Fruit fly (Drosophila melanogaster): ENCODE measurements around the gene Sam-S.

Sam-S gene

DNA sequence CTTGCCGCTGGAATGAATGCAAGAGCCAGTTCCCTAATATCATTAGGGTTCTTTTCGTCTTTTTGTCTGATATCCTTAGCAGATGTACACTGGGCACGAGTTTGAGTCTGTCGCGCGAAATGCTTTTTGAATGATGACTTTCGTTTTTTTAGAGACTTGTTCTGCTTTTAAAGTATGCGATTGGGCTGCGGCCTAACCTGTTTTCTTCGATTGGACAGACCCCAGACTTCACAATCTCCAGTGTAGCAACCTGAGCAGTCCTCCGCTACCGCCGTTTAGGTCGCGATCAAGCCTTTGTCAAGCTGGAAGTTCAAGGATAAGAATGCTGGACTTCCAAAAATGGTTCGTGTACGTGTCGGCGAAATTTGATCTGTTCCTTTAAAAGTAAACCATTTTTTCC lies 18.2 kb upstream of the Sam-S start:
- TF ChIP-seq ey (GFP tag; optimal IDR thresholded peaks at IDR 0.05) (peak; percentile 47), lola (GFP tag; optimal IDR thresholded peaks at IDR 0.05) (no peak), sage (GFP tag; optimal IDR thresholded peaks at IDR 0.05) (no peak), sv (GFP tag; optimal IDR thresholded peaks at IDR 0.05) (no peak), woc (GFP tag; optimal IDR thresholded peaks at IDR 0.05) (peak; percentile 29), foxo (GFP tag; optimal IDR thresholded peaks at IDR 0.05) (peak in 1 of 2 experiments; percentile 49), tai (GFP tag; optimal IDR thresholded peaks at IDR 0.05) (no peak), Vsx2 (GFP tag; optimal IDR thresholded peaks at IDR 0.05; ENCODE audit: partially characterized antibody) (peak; percentile 67), h (GFP tag; optimal IDR thresholded peaks at IDR 0.05) (peak; percentile 27), fru (GFP tag; optimal IDR thresholded peaks at IDR 0.05) (peak; percentile 54), OdsH (GFP tag; optimal IDR thresholded peaks at IDR 0.05) (peak; percentile 20), br (GFP tag; optimal IDR thresholded peaks at IDR 0.05) (peak; percentile 19), dmrt93B (GFP tag; optimal IDR thresholded peaks at IDR 0.05) (no peak), N (GFP tag; optimal IDR thresholded peaks at IDR 0.05) (no peak), pan (optimal IDR thresholded peaks at IDR 0.05) (no peak), dsf (GFP tag; optimal IDR thresholded peaks at IDR 0.05; ENCODE audit: borderline replicate concordance) (no peak), Jra (GFP tag; optimal IDR thresholded peaks at IDR 0.05) (no peak), HLH106 (tag; optimal IDR thresholded peaks at IDR 0.05) (peak; percentile 41), rgr (GFP tag; optimal IDR thresholded peaks at IDR 0.05) (peak; percentile 29)

DNA sequence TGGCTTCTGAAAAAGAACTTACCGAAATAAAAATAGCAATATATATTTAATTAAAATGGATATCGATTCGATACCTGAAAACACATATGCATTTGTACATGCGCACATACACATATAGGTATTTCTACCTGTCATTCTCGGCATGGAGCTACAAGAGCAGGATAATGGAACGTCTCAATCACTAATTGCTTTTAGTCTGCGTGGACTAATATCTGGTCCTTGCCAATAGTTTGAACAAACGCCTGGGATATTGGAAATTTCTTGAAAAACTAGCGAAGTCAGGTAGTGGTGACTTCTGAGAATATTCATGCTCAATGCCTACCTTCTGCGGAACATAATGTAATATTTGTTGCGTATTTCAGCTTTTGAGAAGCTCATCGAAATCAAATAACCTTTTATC lies 17.5 kb upstream of the Sam-S start:
- no peak for TF ChIP-seq Vsx2 (GFP tag; optimal IDR thresholded peaks at IDR 0.05; ENCODE audit: partially characterized antibody)
- no peak for TF ChIP-seq lola (GFP tag; optimal IDR thresholded peaks at IDR 0.05)
- TF ChIP-seq ey (GFP tag; optimal IDR thresholded peaks at IDR 0.05): no peak
- no peak for TF ChIP-seq OdsH (GFP tag; optimal IDR thresholded peaks at IDR 0.05)
- TF ChIP-seq pan (optimal IDR thresholded peaks at IDR 0.05): no peak
- TF ChIP-seq brk (GFP tag; optimal IDR thresholded peaks at IDR 0.05): no peak
- TF ChIP-seq br (GFP tag; optimal IDR thresholded peaks at IDR 0.05): no peak
- TF ChIP-seq psq (GFP tag; optimal IDR thresholded peaks at IDR 0.05): no peak
- TF ChIP-seq Hnf4 (GFP tag; optimal IDR thresholded peaks at IDR 0.05): no peak

DNA sequence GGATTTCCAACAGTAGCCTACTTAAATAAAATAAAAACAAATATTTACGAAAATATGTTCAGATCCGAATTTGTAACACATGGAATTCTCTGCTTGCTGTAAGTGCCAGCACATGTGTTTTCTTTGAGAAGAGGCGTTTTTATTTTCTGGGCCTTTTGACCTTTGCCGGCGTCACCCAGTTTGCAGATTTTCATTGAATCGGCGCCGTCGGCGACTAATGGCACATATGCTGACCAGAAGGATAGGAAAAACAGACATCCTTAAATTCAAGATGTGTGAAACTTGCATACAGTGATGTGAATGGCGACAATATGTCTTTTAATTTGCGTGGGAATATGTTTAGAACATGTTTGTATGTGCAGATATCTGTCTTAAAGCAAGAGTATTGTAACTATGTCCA lies 16.6 kb upstream of the Sam-S start:
- TF ChIP-seq woc (GFP tag; optimal IDR thresholded peaks at IDR 0.05) (no peak), ey (GFP tag; optimal IDR thresholded peaks at IDR 0.05) (no peak), fru (GFP tag; optimal IDR thresholded peaks at IDR 0.05) (no peak), pan (optimal IDR thresholded peaks at IDR 0.05) (no peak), dsf (GFP tag; optimal IDR thresholded peaks at IDR 0.05; ENCODE audit: borderline replicate concordance) (no peak), HLH106 (tag; optimal IDR thresholded peaks at IDR 0.05) (no peak), CG32264 (GFP tag; optimal IDR thresholded peaks at IDR 0.05) (no peak), h (GFP tag; optimal IDR thresholded peaks at IDR 0.05) (no peak), Hnf4 (GFP tag; optimal IDR thresholded peaks at IDR 0.05) (no peak), psq (GFP tag; optimal IDR thresholded peaks at IDR 0.05) (no peak), Myc (optimal IDR thresholded peaks at IDR 0.05) (no peak), Rel (GFP tag; optimal IDR thresholded peaks at IDR 0.05) (no peak), Rel (tag; optimal IDR thresholded peaks at IDR 0.05) (no peak), brk (GFP tag; optimal IDR thresholded peaks at IDR 0.05) (no peak), foxo (GFP tag; optimal IDR thresholded peaks at IDR 0.05) (no peak), CG9705 (GFP tag; optimal IDR thresholded peaks at IDR 0.05) (no peak), Sp1 (GFP tag; optimal IDR thresholded peaks at IDR 0.05) (no peak), Dfd (GFP tag; optimal IDR thresholded peaks at IDR 0.05) (no peak), br (GFP tag; optimal IDR thresholded peaks at IDR 0.05) (no peak), tai (GFP tag; optimal IDR thresholded peaks at IDR 0.05) (no peak)

DNA sequence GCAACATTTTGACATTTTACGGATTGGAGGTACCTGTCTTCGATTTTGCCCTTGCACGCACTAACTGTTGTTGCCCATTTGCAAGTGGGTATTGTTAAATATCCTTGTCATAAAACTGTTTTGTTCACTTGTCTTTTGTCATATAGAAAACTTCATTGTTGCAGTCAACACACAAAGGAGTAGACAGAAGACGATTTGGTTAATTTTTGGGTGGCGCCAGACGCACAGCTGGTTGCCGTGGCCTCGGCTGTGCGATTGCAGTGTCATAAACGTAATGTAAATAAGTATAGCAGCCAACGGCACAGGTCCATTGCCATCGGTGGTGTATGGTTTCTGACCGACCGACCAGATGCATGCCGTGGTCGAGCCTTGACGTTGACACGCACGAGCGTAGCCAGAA lies 15.4 kb upstream of the Sam-S start:
- TF ChIP-seq pan (optimal IDR thresholded peaks at IDR 0.05) (no peak), lola (GFP tag; optimal IDR thresholded peaks at IDR 0.05) (no peak), Hnf4 (GFP tag; optimal IDR thresholded peaks at IDR 0.05) (no peak), GATAd (GFP tag; optimal IDR thresholded peaks at IDR 0.05) (no peak), Myc (optimal IDR thresholded peaks at IDR 0.05) (no peak), jim (GFP tag; optimal IDR thresholded peaks at IDR 0.05) (no peak), dl (GFP tag; optimal IDR thresholded peaks at IDR 0.05; ENCODE audit: insufficient read depth in 1 of 2, partially characterized antibody in 2 of 2) (no peak)

DNA sequence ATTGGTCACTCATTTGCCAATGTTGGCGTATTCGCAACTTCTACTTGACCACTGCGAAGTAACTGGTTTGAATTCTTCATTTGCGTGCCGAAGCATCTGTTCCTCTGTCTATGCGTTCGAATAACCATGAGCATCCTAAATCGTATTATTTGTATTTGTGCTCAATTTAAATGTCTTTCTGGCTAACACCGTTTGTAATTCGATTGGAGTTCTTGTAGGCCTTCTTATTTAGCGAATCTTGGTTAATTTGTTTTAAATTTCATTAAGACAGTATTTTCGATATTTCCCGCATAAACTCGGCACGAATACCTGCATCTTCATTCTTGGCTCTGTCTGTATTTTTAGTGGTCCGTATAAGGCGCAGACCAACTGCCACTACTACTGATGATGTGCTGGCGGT lies 14.9 kb upstream of the Sam-S start:
- no peak for TF ChIP-seq sv (GFP tag; optimal IDR thresholded peaks at IDR 0.05)
- TF ChIP-seq woc (GFP tag; optimal IDR thresholded peaks at IDR 0.05): peak; percentile 75
- peak; percentile 81 for TF ChIP-seq rgr (GFP tag; optimal IDR thresholded peaks at IDR 0.05)
- TF ChIP-seq pan (optimal IDR thresholded peaks at IDR 0.05): no peak
- TF ChIP-seq br (GFP tag; optimal IDR thresholded peaks at IDR 0.05): peak; percentile 85
- TF ChIP-seq brk (GFP tag; optimal IDR thresholded peaks at IDR 0.05): peak; percentile 71
- peak; percentile 68 for TF ChIP-seq Rel (GFP tag; optimal IDR thresholded peaks at IDR 0.05)
- TF ChIP-seq Rel (tag; optimal IDR thresholded peaks at IDR 0.05): peak; percentile 69
- peak; percentile 90 for TF ChIP-seq HLH106 (tag; optimal IDR thresholded peaks at IDR 0.05)
- peak in 1 of 2 experiments; percentile 86 for TF ChIP-seq foxo (GFP tag; optimal IDR thresholded peaks at IDR 0.05)
- TF ChIP-seq sage (GFP tag; optimal IDR thresholded peaks at IDR 0.05): peak; percentile 59
- TF ChIP-seq ey (GFP tag; optimal IDR thresholded peaks at IDR 0.05): peak; percentile 79
- no peak for TF ChIP-seq h (GFP tag; optimal IDR thresholded peaks at IDR 0.05)
- no peak for TF ChIP-seq Mio (GFP tag; optimal IDR thresholded peaks at IDR 0.05)
- TF ChIP-seq dl (GFP tag; optimal IDR thresholded peaks at IDR 0.05; ENCODE audit: insufficient read depth in 1 of 2, partially characterized antibody in 2 of 2): no peak
- TF ChIP-seq Myc (optimal IDR thresholded peaks at IDR 0.05): no peak
- no peak for TF ChIP-seq CrebA (GFP tag; optimal IDR thresholded peaks at IDR 0.05; ENCODE audit: borderline replicate concordance)
- peak; percentile 84 for TF ChIP-seq CG9705 (GFP tag; optimal IDR thresholded peaks at IDR 0.05)
- TF ChIP-seq Hnf4 (GFP tag; optimal IDR thresholded peaks at IDR 0.05): peak; percentile 73
- TF ChIP-seq fru (GFP tag; optimal IDR thresholded peaks at IDR 0.05): peak; percentile 87
- TF ChIP-seq Dif (GFP tag; optimal IDR thresholded peaks at IDR 0.05; ENCODE audit: partially characterized antibody): no peak
- TF ChIP-seq psq (GFP tag; optimal IDR thresholded peaks at IDR 0.05): peak; percentile 64
- peak; percentile 93 for TF ChIP-seq Sp1 (GFP tag; optimal IDR thresholded peaks at IDR 0.05)
- TF ChIP-seq tai (GFP tag; optimal IDR thresholded peaks at IDR 0.05): peak; percentile 17
- TF ChIP-seq CG32264 (GFP tag; optimal IDR thresholded peaks at IDR 0.05): peak; percentile 59
- TF ChIP-seq GATAd (GFP tag; optimal IDR thresholded peaks at IDR 0.05): no peak
- peak; percentile 79 for TF ChIP-seq OdsH (GFP tag; optimal IDR thresholded peaks at IDR 0.05)

Measured in whole organism, wandering third instar larva.